Fruit fly (Drosophila melanogaster): ENCODE measurements around the gene NijB.

NijB gene

DNA sequence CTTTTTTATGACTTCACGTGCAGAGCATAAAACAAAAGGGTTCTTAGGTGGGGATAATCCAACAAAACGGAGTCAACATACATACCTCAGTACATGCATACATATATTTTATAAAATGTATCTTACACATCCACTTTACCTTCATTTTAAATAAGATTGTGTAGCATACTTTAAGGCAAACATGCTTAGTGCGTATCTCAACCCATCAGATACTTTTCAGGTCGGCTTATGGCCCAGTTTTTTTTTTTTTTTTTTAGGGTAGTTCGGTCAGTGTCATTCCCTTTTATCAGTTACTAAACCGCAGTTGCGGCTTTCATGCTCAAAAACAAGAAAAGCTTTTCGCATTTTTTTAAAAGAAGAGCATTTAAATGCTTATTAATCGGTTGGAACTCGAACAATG is at the start of gene NijB:
NijB (plus strand) TSS at position 398 of the 400 bp plus-strand sequence.
- TF ChIP-seq CG8478 (optimal IDR thresholded peaks at IDR 0.05) = no peak
- TF ChIP-seq CTCF (optimal IDR thresholded peaks at IDR 0.05) = peak; percentile 27 to 59

DNA sequence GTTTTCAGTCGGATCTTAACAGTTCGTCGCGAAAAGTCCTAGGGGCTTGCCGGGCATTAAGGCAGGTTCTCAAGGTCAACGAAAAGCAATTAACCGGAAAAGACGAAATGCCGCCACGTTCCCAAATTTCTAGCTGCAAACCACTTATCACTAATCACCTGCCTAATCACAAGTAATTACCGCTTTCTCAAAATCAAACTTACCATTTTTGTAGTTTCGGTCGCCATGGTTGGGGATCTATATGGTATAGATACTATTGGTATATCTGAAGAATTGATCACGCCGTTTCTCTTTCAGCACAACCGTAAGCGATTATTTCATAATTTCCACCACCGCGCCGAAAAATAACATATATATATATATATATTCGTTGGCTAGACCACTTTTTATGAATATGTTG is 46.4 kb upstream of the NijB start:
- TF ChIP-seq CTCF (optimal IDR thresholded peaks at IDR 0.05) = no peak
- TF ChIP-seq CG8478 (optimal IDR thresholded peaks at IDR 0.05) = no peak

- TF ChIP-seq CTCF (optimal IDR thresholded peaks at IDR 0.05) (no peak), CG8478 (optimal IDR thresholded peaks at IDR 0.05) (no peak)
Observed at dm6 chr3L:18846233-18846271, 46.1 kb upstream of the NijB start, which contains the start of gene Indy. Gene Indy (minus strand): TSS chr3L:18846267.

DNA sequence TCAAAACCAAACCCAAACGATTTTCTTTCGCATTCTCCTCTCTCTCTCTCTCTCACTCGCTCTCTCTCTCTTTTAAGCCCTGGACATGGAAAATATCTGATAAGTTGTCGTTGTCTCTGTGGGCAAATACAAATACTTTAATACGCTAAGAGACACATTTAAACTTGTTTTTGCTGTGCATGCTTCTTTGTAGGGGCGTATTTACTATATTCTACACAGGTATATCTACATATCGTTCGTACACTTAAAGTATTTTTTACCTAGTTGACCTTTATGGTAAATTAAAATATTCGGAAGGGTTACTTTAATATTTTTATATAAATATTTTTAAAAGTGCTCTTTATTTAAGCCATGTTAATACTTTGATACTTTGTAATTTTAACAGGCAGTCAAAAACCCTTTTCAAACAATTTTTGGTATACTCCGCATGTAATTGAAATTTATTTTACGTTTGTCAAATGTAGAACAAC is 45.9 kb upstream of the NijB start:
- no peak for TF ChIP-seq CG8478 (optimal IDR thresholded peaks at IDR 0.05)
- no peak for TF ChIP-seq CTCF (optimal IDR thresholded peaks at IDR 0.05)

- TF ChIP-seq CTCF (optimal IDR thresholded peaks at IDR 0.05) = peak; percentile 93 to 98
- no peak for TF ChIP-seq CG8478 (optimal IDR thresholded peaks at IDR 0.05)
Observed at dm6 chr3L:18848436-18848835, 43.7 kb upstream of the NijB start.

dm6 chr3L:18852223-18852622 is 40.0 kb upstream of the NijB start:
- no peak for TF ChIP-seq CG8478 (optimal IDR thresholded peaks at IDR 0.05)
- TF ChIP-seq CTCF (optimal IDR thresholded peaks at IDR 0.05) = no peak

dm6 chr3L:18853439-18853838 is 38.7 kb upstream of the NijB start:
- TF ChIP-seq CG8478 (optimal IDR thresholded peaks at IDR 0.05) (no peak), CTCF (optimal IDR thresholded peaks at IDR 0.05) (no peak)

- TF ChIP-seq CTCF (optimal IDR thresholded peaks at IDR 0.05) (no peak), CG8478 (optimal IDR thresholded peaks at IDR 0.05) (no peak)
Observed at dm6 chr3L:18854412-18854811, 37.8 kb upstream of the NijB start.

DNA sequence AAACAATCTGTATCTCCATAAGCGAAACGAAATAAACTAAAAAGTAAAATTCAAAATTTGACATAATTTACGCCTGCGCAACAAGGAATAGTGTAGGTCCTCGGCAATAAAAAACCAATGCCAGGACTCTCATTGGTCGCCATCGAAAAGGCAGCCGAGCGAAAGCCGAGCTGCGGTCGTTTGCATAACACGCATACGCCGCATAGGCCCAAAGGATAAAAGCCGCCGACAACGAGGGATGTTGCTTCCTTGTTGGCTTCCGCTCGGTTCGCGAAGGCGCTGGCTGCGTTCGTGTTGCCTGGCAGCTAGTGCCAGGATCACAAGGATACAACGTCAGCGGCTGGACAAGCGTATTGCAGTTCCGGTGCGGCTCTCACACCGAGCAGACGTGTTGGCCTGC is 31.7 kb upstream of the NijB start:
- TF ChIP-seq CG8478 (optimal IDR thresholded peaks at IDR 0.05) (no peak), CTCF (optimal IDR thresholded peaks at IDR 0.05) (no peak)

DNA sequence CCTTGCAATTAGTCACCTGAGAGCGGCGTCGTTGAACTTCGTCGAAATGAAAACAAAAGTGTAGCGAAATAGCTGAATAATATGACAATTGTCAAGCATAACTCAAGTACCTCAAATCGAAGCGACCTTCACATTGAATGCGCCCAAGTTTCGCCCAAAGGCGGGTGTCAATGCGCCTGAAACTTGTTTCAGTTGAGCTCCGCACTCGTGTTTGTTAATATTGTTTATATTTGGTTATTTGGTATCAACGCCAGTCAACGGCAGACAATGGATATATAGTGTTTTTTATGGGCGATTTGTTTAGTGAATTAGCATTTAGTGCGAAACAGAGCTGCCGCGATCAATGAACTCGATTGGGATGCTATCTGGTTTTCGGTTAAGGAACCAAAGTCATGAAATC is 30.3 kb upstream of the NijB start:
- TF ChIP-seq CTCF (optimal IDR thresholded peaks at IDR 0.05) = no peak
- TF ChIP-seq CG8478 (optimal IDR thresholded peaks at IDR 0.05) = no peak

DNA sequence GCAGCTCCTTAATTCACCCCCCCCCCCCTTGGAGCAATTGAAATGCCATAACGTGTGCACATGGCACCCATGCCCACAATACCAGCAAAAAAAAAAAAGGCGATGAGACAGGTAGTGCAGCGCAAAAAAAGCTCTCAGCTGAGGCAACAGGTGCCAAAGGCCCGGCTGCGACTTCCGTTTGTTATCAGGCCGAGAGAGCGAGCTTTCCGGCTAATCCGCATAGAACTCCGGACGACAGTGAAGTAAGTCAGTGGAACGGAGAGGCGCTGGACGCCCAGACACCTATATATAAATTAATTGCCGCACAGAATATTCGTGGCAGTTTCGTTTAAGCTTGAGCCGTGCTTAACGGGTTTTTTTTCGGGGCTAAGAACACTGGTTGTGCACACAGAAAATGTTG is 28.9 kb upstream of the NijB start, which contains the start of gene CG6865:
CG6865 (plus strand) TSS at position 321 of the 400 bp plus-strand sequence.
- TF ChIP-seq CG8478 (optimal IDR thresholded peaks at IDR 0.05) = no peak
- no peak for TF ChIP-seq CTCF (optimal IDR thresholded peaks at IDR 0.05)

dm6 chr3L:18865447-18866367 is 26.5 kb upstream of the NijB start, which contains the start of gene CG14074:
Gene CG14074 (plus strand): TSS chr3L:18866225.
- no peak for TF ChIP-seq CG8478 (optimal IDR thresholded peaks at IDR 0.05)
- no peak for TF ChIP-seq CTCF (optimal IDR thresholded peaks at IDR 0.05)

dm6 chr3L:18867521-18867920 is 24.7 kb upstream of the NijB start, which contains the start of gene Dysb:
Gene Dysb (plus strand): TSS chr3L:18867771.
- no peak for TF ChIP-seq CG8478 (optimal IDR thresholded peaks at IDR 0.05)
- TF ChIP-seq CTCF (optimal IDR thresholded peaks at IDR 0.05) = no peak

DNA sequence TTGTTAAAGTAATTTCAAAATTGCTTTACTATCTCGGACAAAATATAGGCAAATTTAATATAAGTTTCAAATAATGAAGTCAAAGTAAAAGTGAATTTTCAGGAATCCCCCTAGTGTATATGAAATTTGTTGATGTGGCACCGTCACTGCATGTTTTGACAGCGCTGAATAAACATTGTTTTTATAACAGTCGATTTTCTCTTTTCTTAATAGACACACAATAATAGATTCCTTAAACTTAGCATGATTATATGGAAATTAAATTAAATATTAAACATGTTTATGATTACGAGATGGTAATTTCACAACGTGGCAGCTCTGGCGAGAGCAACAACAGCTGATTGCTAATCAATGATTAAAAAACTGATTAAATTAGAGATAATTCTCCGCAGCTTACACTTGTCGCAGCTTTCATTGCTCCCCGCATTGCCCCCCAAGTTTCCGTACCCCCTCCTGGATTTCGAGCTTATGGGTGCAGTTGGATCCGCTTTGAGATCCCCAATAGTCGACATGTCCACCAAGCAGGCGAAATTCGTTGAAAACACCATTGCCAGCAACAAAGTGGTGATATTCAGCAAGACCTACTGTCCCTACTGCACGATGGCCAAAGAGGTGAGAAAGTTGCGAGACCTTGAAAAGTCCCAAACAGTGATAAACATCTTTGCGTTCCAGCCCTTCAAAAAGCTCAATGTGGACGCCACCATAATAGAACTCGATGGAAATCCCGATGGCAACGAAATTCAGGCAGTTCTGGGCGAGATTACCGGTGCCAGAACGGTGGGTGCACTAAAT is 23.0 kb upstream of the NijB start, which contains the start of gene Grx1:
Grx1 (plus strand) TSS at position 196 of the 792 bp plus-strand sequence.
- TF ChIP-seq CG8478 (optimal IDR thresholded peaks at IDR 0.05) (no peak), CTCF (optimal IDR thresholded peaks at IDR 0.05) (no peak)

- TF ChIP-seq CG8478 (optimal IDR thresholded peaks at IDR 0.05) = no peak
- TF ChIP-seq CTCF (optimal IDR thresholded peaks at IDR 0.05) = no peak
Observed at dm6 chr3L:18870027-18870426, 22.2 kb upstream of the NijB start, which contains the start of gene Blos3. Gene Blos3 (plus strand): TSS chr3L:18870224.

- TF ChIP-seq CTCF (optimal IDR thresholded peaks at IDR 0.05) (no peak), CG8478 (optimal IDR thresholded peaks at IDR 0.05) (no peak)
Observed at dm6 chr3L:18872440-18872839, 19.7 kb upstream of the NijB start, which contains the start of the genes Rad9 and Uggt. Gene Rad9 (minus strand): TSS chr3L:18872553. Gene Uggt (plus strand): TSS chr3L:18872747.
